Worm (Caenorhabditis elegans) whole organism, young adult: ENCODE measurements around the gene T25B9.9.

Experiments
- B0019.2 ChIP-seq: fragments of 200-800 bp; sonication (Bioruptor generic); conservative IDR thresholded peaks from 2 replicates; pipeline ENCODE4 v1.3.6; 2022; ENCODE audit warnings: missing genetic modification reagents, missing genetic modification characterization, missing compliant biosample characterization
- B0035.1 ChIP-seq: sonication (generic microtip); optimal IDR thresholded peaks from 2 replicates; lab custom pipeline; 2016; ENCODE audit warnings: missing genetic modification characterization, mild to moderate bottlenecking, missing compliant biosample characterization, missing genotype, missing genetic modification reagents
- B0336.3 ChIP-seq: fragments of 200-800 bp; sonication (Bioruptor generic); IDR thresholded peaks from 2 replicates; pipeline ENCODE4 v1.3.6; 2022; ENCODE audit warnings: missing genetic modification characterization, missing compliant biosample characterization
- F10E7.11 ChIP-seq: sonication (generic microtip); optimal IDR thresholded peaks from 2 replicates; lab custom pipeline; 2017; ENCODE audit warnings: mild to moderate bottlenecking, missing genetic modification characterization, moderate library complexity, missing compliant biosample characterization
- F23B12.7 ChIP-seq: sonication (generic microtip); optimal IDR thresholded peaks from 2 replicates; lab custom pipeline; 2017; ENCODE audit warnings: missing genetic modification characterization, mild to moderate bottlenecking, missing compliant biosample characterization, antibody characterized with exemption, moderate library complexity; ENCODE audit not compliant: insufficient read depth
- F37B4.10 ChIP-seq: fragments of 200-800 bp; sonication (Bioruptor generic); IDR thresholded peaks from 2 replicates; pipeline ENCODE4 v1.3.6; 2022; ENCODE audit warnings: missing genetic modification characterization, missing compliant biosample characterization
- F49E8.2 ChIP-seq: sonication (generic microtip); optimal IDR thresholded peaks from 3 replicates; lab custom pipeline; 2017; ENCODE audit warnings: missing genetic modification characterization, mild to moderate bottlenecking, missing compliant biosample characterization, antibody characterized with exemption, moderate library complexity; ENCODE audit not compliant: insufficient read depth
- F57C9.4 ChIP-seq: sonication (generic microtip); optimal IDR thresholded peaks from 2 replicates; lab custom pipeline; 2017; ENCODE audit warnings: mild to moderate bottlenecking, missing genetic modification characterization, missing compliant biosample characterization
- K12H6.12 ChIP-seq: fragments of 200-800 bp; sonication (Bioruptor generic); optimal IDR thresholded peaks from 2 replicates; lab custom pipeline; 2018; ENCODE audit warnings: mild to moderate bottlenecking, missing genetic modification characterization, missing compliant biosample characterization
- T26A5.8 ChIP-seq: sonication (generic microtip); optimal IDR thresholded peaks from 2 replicates; lab custom pipeline; 2016; ENCODE audit warnings: missing genetic modification characterization, missing compliant biosample characterization
- Y53F4B.3 ChIP-seq: fragments of 200-800 bp; sonication (Bioruptor generic); IDR thresholded peaks from 2 replicates; pipeline ENCODE4 v1.3.6; 2022; ENCODE audit warnings: missing genetic modification reagents, missing genetic modification characterization, missing compliant biosample characterization
- Y56A3A.18 ChIP-seq: fragments of 200-800 bp; sonication (Bioruptor generic); IDR thresholded peaks from 2 replicates; pipeline ENCODE4 v1.3.6; 2022; ENCODE audit warnings: missing genetic modification reagents, missing genetic modification characterization, missing compliant biosample characterization
- ama-1 ChIP-seq, 3 experiments: fragments of 150-350 bp in 1 of 3; sonication (generic microtip) in 2 of 3; optimal IDR thresholded peaks; 2 replicates each; lab custom pipeline; 2014 to 2018; ENCODE audit warnings: missing biosample characterization in 2 of 3, missing genetic modification characterization in 2 of 3, missing genetic modification reagents in 2 of 3
- attf-5 ChIP-seq: fragments of 200-800 bp; sonication (Bioruptor generic); optimal IDR thresholded peaks from 2 replicates; lab custom pipeline; 2018; ENCODE audit warnings: mild to moderate bottlenecking, missing genetic modification characterization, missing compliant biosample characterization
- cebp-2 ChIP-seq: fragments of 200-800 bp; sonication (Bioruptor generic); IDR thresholded peaks from 2 replicates; pipeline ENCODE4 v1.3.6; 2022; ENCODE audit warnings: missing genetic modification characterization, missing compliant biosample characterization
- ceh-27 ChIP-seq: fragments of 200-800 bp; sonication (Bioruptor generic); optimal IDR thresholded peaks from 2 replicates; lab custom pipeline; 2018; ENCODE audit warnings: mild to moderate bottlenecking, missing genetic modification characterization, moderate library complexity, missing compliant biosample characterization
- ceh-58 ChIP-seq: fragments of 200-800 bp; sonication (Bioruptor generic); IDR thresholded peaks from 2 replicates; pipeline ENCODE4 v1.3.6; 2022; ENCODE audit warnings: missing genetic modification characterization, missing compliant biosample characterization
- ceh-91 ChIP-seq: fragments of 200-800 bp; sonication (Bioruptor generic); IDR thresholded peaks from 2 replicates; pipeline ENCODE4 v1.3.6; 2022; ENCODE audit warnings: missing genetic modification reagents, missing genetic modification characterization, missing compliant biosample characterization
- die-1 ChIP-seq: sonication (generic microtip); optimal IDR thresholded peaks from 2 replicates; lab custom pipeline; 2016; ENCODE audit warnings: missing genotype, mild to moderate bottlenecking, missing genetic modification characterization, missing compliant biosample characterization
- dox-1 ChIP-seq: fragments of 200-800 bp; sonication (Bioruptor generic); IDR thresholded peaks from 2 replicates; pipeline ENCODE4 v1.3.6; 2022; ENCODE audit warnings: missing genetic modification reagents, missing genetic modification characterization, missing compliant biosample characterization
- dpff-1 ChIP-seq: sonication (generic microtip); optimal IDR thresholded peaks from 2 replicates; lab custom pipeline; 2017; ENCODE audit warnings: mild to moderate bottlenecking, missing genetic modification characterization, missing compliant biosample characterization
- egrh-3 ChIP-seq: fragments of 200-800 bp; sonication (Bioruptor generic); IDR thresholded peaks from 2 replicates; pipeline ENCODE4 v1.3.6; 2022; ENCODE audit warnings: missing genetic modification reagents, missing genetic modification characterization, missing compliant biosample characterization
- ets-4 ChIP-seq: fragments of 200-800 bp; sonication (Bioruptor generic); optimal IDR thresholded peaks from 2 replicates; lab custom pipeline; 2018; ENCODE audit warnings: mild to moderate bottlenecking, missing genetic modification characterization, missing compliant biosample characterization
- hmg-1.2 ChIP-seq: fragments of 200-800 bp; sonication (Bioruptor generic); IDR thresholded peaks from 2 replicates; pipeline ENCODE4 v1.3.6; 2022; ENCODE audit warnings: missing genetic modification reagents, missing genetic modification characterization, missing compliant biosample characterization
- hsf-1 ChIP-seq: fragments of 200-800 bp; sonication (Bioruptor generic); IDR thresholded peaks from 2 replicates; pipeline ENCODE4 v1.3.6; 2022; ENCODE audit warnings: missing genetic modification reagents, missing genetic modification characterization, missing compliant biosample characterization
- let-526 ChIP-seq: fragments of 200-800 bp; sonication (Bioruptor generic); IDR thresholded peaks from 2 replicates; pipeline ENCODE4 v1.3.6; 2022; ENCODE audit warnings: missing genetic modification reagents, missing genetic modification characterization, missing compliant biosample characterization
- let-607 ChIP-seq, 2 experiments: fragments of 200-800 bp in 1 of 2; sonication (Bioruptor generic) in 1 of 2; sonication (generic microtip) in 1 of 2; optimal IDR thresholded peaks; 2 replicates each; lab custom pipeline; 2016 to 2018; ENCODE audit warnings: mild to moderate bottlenecking in 2 of 2, missing compliant biosample characterization in 2 of 2, missing genetic modification characterization in 2 of 2, moderate library complexity in 2 of 2, missing genotype in 1 of 2
- lin-26 ChIP-seq: fragments of 200-800 bp; sonication (Bioruptor generic); IDR thresholded peaks from 2 replicates; pipeline ENCODE4 v1.3.6; 2022; ENCODE audit warnings: missing genetic modification reagents, missing genetic modification characterization, missing compliant biosample characterization
- lsy-27 ChIP-seq: sonication (generic microtip); optimal IDR thresholded peaks from 2 replicates; lab custom pipeline; 2017; ENCODE audit warnings: missing genetic modification characterization, mild to moderate bottlenecking, missing compliant biosample characterization, antibody characterized with exemption, missing genotype, borderline replicate concordance; ENCODE audit not compliant: insufficient read depth
- madf-8 ChIP-seq: fragments of 200-800 bp; sonication (Bioruptor generic); conservative IDR thresholded peaks from 2 replicates; pipeline ENCODE4 v1.3.6; 2022; ENCODE audit warnings: missing genetic modification reagents, missing genetic modification characterization, missing compliant biosample characterization
- mel-28 ChIP-seq: sonication (generic microtip); optimal IDR thresholded peaks from 2 replicates; lab custom pipeline; 2016; ENCODE audit warnings: borderline replicate concordance, mild to moderate bottlenecking, missing genetic modification characterization, missing compliant biosample characterization
- mes-4 ChIP-seq: sonication (generic microtip); optimal IDR thresholded peaks from 2 replicates; lab custom pipeline; 2016; ENCODE audit warnings: missing genotype, missing genetic modification characterization, missing compliant biosample characterization
- mxl-1 ChIP-seq: sonication (generic microtip); optimal IDR thresholded peaks from 2 replicates; lab custom pipeline; 2016; ENCODE audit warnings: missing genetic modification characterization, missing compliant biosample characterization
- nfya-2 ChIP-seq: fragments of 200-800 bp; sonication (Bioruptor generic); IDR thresholded peaks from 2 replicates; pipeline ENCODE4 v1.3.6; 2022; ENCODE audit warnings: missing genetic modification reagents, missing genetic modification characterization, missing compliant biosample characterization
- nhr-120 ChIP-seq: fragments of 200-800 bp; sonication (Bioruptor generic); IDR thresholded peaks from 2 replicates; pipeline ENCODE4 v1.3.6; 2022; ENCODE audit warnings: missing genetic modification characterization, missing compliant biosample characterization
- nhr-80 ChIP-seq: sonication (generic microtip); optimal IDR thresholded peaks from 2 replicates; lab custom pipeline; 2016; ENCODE audit warnings: missing genetic modification characterization, missing compliant biosample characterization
- pbrm-1 ChIP-seq: fragments of 200-800 bp; sonication (Bioruptor generic); IDR thresholded peaks from 2 replicates; pipeline ENCODE4 v1.3.6; 2022; ENCODE audit warnings: missing genetic modification reagents, missing genetic modification characterization, missing compliant biosample characterization
- rpc-1 ChIP-seq, 2 experiments: fragments of 150-350 bp in 1 of 2; sonication (generic microtip) in 1 of 2; optimal IDR thresholded peaks; 2 replicates each; lab custom pipeline; 2014 to 2018; ENCODE audit warnings: missing biosample characterization in 1 of 2, missing genetic modification characterization in 1 of 2, missing genetic modification reagents in 1 of 2, missing genotype in 1 of 2
- snpc-4 ChIP-seq, 5 experiments: fragments of 150-350 bp in 1 of 5; sonication (generic microtip) in 4 of 5; optimal IDR thresholded peaks; 2 replicates each; lab custom pipeline; 2014 to 2018; ENCODE audit warnings: missing genetic modification characterization in 5 of 5, missing biosample characterization in 3 of 5, antibody characterized with exemption in 2 of 5, mild to moderate bottlenecking in 2 of 5, missing compliant biosample characterization in 2 of 5, missing genotype in 2 of 5, moderate library complexity in 2 of 5, missing genetic modification reagents in 1 of 5
- tbp1 ChIP-seq: fragments of 200-800 bp; sonication (Bioruptor generic); optimal IDR thresholded peaks from 2 replicates; lab custom pipeline; 2018; ENCODE audit warnings: mild to moderate bottlenecking, missing genetic modification characterization, missing compliant biosample characterization
- unc-130 ChIP-seq: sonication (generic microtip); optimal IDR thresholded peaks from 2 replicates; lab custom pipeline; 2016; ENCODE audit warnings: missing genetic modification reagents, missing genetic modification characterization, missing compliant biosample characterization
- unc-62 ChIP-seq: fragments of 150-350 bp; optimal IDR thresholded peaks from 2 replicates; lab custom pipeline; 2014; ENCODE audit warnings: missing biosample characterization, missing genetic modification reagents, missing genetic modification characterization
- ztf-25 ChIP-seq: fragments of 200-800 bp; sonication (Bioruptor generic); IDR thresholded peaks from 2 replicates; pipeline ENCODE4 v1.3.6; 2022; ENCODE audit warnings: missing genetic modification reagents, missing genetic modification characterization, missing compliant biosample characterization

The T25B9.9 gene

ce11 chrIV:10769353-10769752, at the start of gene T25B9.9:
T25B9.9 (plus strand) TSS chrIV:10769653.
- TF ChIP-seq ztf-25 = no peak
- no peak for TF ChIP-seq K12H6.12 (tag; lab: Kevin White, UChicago)
- TF ChIP-seq ceh-58 (GFP tag; lab: Robert Waterston, UW) = no peak
- no peak for TF ChIP-seq cebp-2
- TF ChIP-seq snpc-4 (GFP tag; optimal IDR thresholded peaks at IDR 0.05; lab: Kevin White, UChicago) = no peak
- no peak for TF ChIP-seq snpc-4 (tag; optimal IDR thresholded peaks at IDR 0.05; lab: Kevin White, UChicago)
- no peak for TF ChIP-seq F37B4.10 (GFP tag; lab: Robert Waterston, UW)
- no peak for TF ChIP-seq dpff-1 (tag; lab: Kevin White, UChicago)
- TF ChIP-seq B0336.3 = no peak
- no peak for TF ChIP-seq lsy-27
- no peak for TF ChIP-seq mes-4 (tag; lab: Kevin White, UChicago)
- no peak for TF ChIP-seq F10E7.11

ce11 chrIV:10727734-10728133, 41.7 kb upstream of the T25B9.9 start, which contains the start of gene ZC168.2:
ZC168.2 (plus strand) TSS chrIV:10728034.
- no peak for TF ChIP-seq ztf-25
- TF ChIP-seq madf-8 = no peak
- no peak for TF ChIP-seq ceh-91 (GFP tag; lab: Robert Waterston, UW)
- TF ChIP-seq lin-26 = no peak
- no peak for TF ChIP-seq ceh-27 (GFP tag; lab: Kevin White, UChicago)
- no peak for TF ChIP-seq ets-4 (GFP tag; lab: Kevin White, UChicago)
- TF ChIP-seq die-1 = no peak
- TF ChIP-seq pbrm-1 (GFP tag; lab: Robert Waterston, UW) = no peak
- no peak for TF ChIP-seq cebp-2
- TF ChIP-seq lsy-27 = no peak
- no peak for TF ChIP-seq nfya-2 (GFP tag; lab: Robert Waterston, UW)
- TF ChIP-seq unc-62 (GFP tag; lab: Kevin White, UChicago) = no peak
- no peak for TF ChIP-seq hsf-1
- no peak for TF ChIP-seq F10E7.11
- no peak for TF ChIP-seq dox-1 (GFP tag; lab: Robert Waterston, UW)
- TF ChIP-seq tbp1 (GFP tag; lab: Kevin White, UChicago) = no peak
- no peak for TF ChIP-seq nhr-80
- no peak for TF ChIP-seq T26A5.8 (tag; lab: Kevin White, UChicago)
- TF ChIP-seq mxl-1 (tag; lab: Kevin White, UChicago) = no peak

- TF ChIP-seq nhr-120 (GFP tag; lab: Robert Waterston, UW) = no peak
- TF ChIP-seq ama-1 (optimal IDR thresholded peaks at IDR 0.05; lab: Kevin White, UChicago) = no peak
- no peak for TF ChIP-seq ama-1 (GFP tag; optimal IDR thresholded peaks at IDR 0.05; lab: Kevin White, UChicago)
- peak; percentile 39 for TF ChIP-seq F49E8.2 (tag; lab: Kevin White, UChicago)
- no peak for TF ChIP-seq unc-130
- no peak for TF ChIP-seq B0035.1
- TF ChIP-seq dpff-1 (tag; lab: Kevin White, UChicago) = no peak
- no peak for TF ChIP-seq Y56A3A.18 (GFP tag; lab: Robert Waterston, UW)
- TF ChIP-seq egrh-3 (GFP tag; lab: Robert Waterston, UW) = no peak
- no peak for TF ChIP-seq let-607 (tag; optimal IDR thresholded peaks at IDR 0.05; lab: Kevin White, UChicago)
- no peak for TF ChIP-seq let-526 (GFP tag; lab: Robert Waterston, UW)
- TF ChIP-seq hsf-1 = 0 out of 2 replicates have a peak, but pooled peaks have one; percentile 22
- TF ChIP-seq rpc-1 (optimal IDR thresholded peaks at IDR 0.05; lab: Kevin White, UChicago) = no peak
- no peak for TF ChIP-seq rpc-1 (tag; optimal IDR thresholded peaks at IDR 0.05; lab: Kevin White, UChicago)
- TF ChIP-seq F57C9.4 (tag; lab: Kevin White, UChicago) = no peak
- TF ChIP-seq attf-5 (GFP tag; lab: Kevin White, UChicago) = peak; percentile 67
- no peak for TF ChIP-seq B0336.3
- no peak for TF ChIP-seq mel-28 (tag; lab: Kevin White, UChicago)
- TF ChIP-seq K12H6.12 (tag; lab: Kevin White, UChicago) = no peak
- no peak for TF ChIP-seq Y53F4B.3
- peak; percentile 56 for TF ChIP-seq F23B12.7 (tag; lab: Kevin White, UChicago)
- peak; percentile 31; the same call in 1 of the 2 replicates for TF ChIP-seq hmg-1.2 (GFP tag; lab: Robert Waterston, UW)
- no peak for TF ChIP-seq ceh-27 (GFP tag; lab: Kevin White, UChicago)
- no peak for TF ChIP-seq B0019.2
Measured at ce11 chrIV:10734527-10735436, 34.7 kb upstream of the T25B9.9 start, which contains the start of the genes orc-5 and cyb-1. orc-5 (minus strand) TSS chrIV:10734588. cyb-1 (plus strand) TSS chrIV:10735216.
